Fruit fly (Drosophila melanogaster) whole organism, embryonic: Measurements from ENCODE around the gene CG34258.

ENCODE experiments used
- ATbp ChIP-seq: fragments of 200-800 bp; sonication (Bioruptor generic); optimal IDR thresholded peaks from 2 replicates; lab custom pipeline; 2017; ENCODE audit warnings: missing biosample characterization, mild to moderate bottlenecking, missing genetic modification characterization, missing genetic modification reagents
- Ada2b ChIP-seq: fragments of 200-800 bp; sonication (Bioruptor generic); IDR thresholded peaks from 2 replicates; pipeline ENCODE4 v1.3.6; 2022; ENCODE audit warnings: missing biosample characterization, missing genetic modification characterization
- Atf-2 ChIP-seq: fragments of 200-800 bp; sonication (Bioruptor generic); optimal IDR thresholded peaks from 2 replicates; lab custom pipeline; 2016; ENCODE audit warnings: missing biosample characterization, missing genetic modification characterization
- B-H1 ChIP-seq: fragments of 200-800 bp; sonication (Bioruptor generic); IDR thresholded peaks from 3 replicates; pipeline ENCODE4 v1.3.6; 2022; ENCODE audit warnings: missing biosample characterization, missing genetic modification characterization
- CG10147 ChIP-seq: fragments of 200-800 bp; sonication (Bioruptor generic); optimal IDR thresholded peaks from 2 replicates; lab custom pipeline; 2019; ENCODE audit warnings: missing biosample characterization, mild to moderate bottlenecking, missing genetic modification characterization, moderate library complexity
- CG10979 ChIP-seq: fragments of 200-800 bp; sonication (Bioruptor generic); optimal IDR thresholded peaks from 2 replicates; lab custom pipeline; 2018; ENCODE audit warnings: missing biosample characterization, mild to moderate bottlenecking, missing genetic modification characterization, moderate library complexity
- CG13296 ChIP-seq: fragments of 200-800 bp; sonication (Bioruptor generic); optimal IDR thresholded peaks from 3 replicates; lab custom pipeline; 2018; ENCODE audit warnings: missing biosample characterization, mild to moderate bottlenecking, missing genetic modification characterization
- CG14441 ChIP-seq: fragments of 200-800 bp; sonication (Bioruptor generic); IDR thresholded peaks from 2 replicates; pipeline ENCODE4 v1.3.6; 2022; ENCODE audit warnings: missing biosample characterization, missing genetic modification characterization
- CG15073 ChIP-seq: fragments of 200-800 bp; sonication (Bioruptor generic); optimal IDR thresholded peaks from 2 replicates; lab custom pipeline; 2016; ENCODE audit warnings: missing biosample characterization, missing genetic modification characterization
- CG16779 ChIP-seq: fragments of 200-800 bp; sonication (Bioruptor generic); IDR thresholded peaks from 2 replicates; pipeline ENCODE4 v1.3.6; 2022; ENCODE audit warnings: missing biosample characterization, missing genetic modification characterization
- CG2120 ChIP-seq: fragments of 200-800 bp; sonication (Bioruptor generic); optimal IDR thresholded peaks from 3 replicates; lab custom pipeline; 2016; ENCODE audit warnings: missing biosample characterization, missing genetic modification characterization
- CG4404 ChIP-seq: fragments of 200-800 bp; sonication (Bioruptor generic); IDR thresholded peaks from 2 replicates; pipeline ENCODE4 v1.3.6; 2022; ENCODE audit warnings: missing biosample characterization, missing genetic modification characterization
- CG6813 ChIP-seq: fragments of 200-800 bp; sonication (Bioruptor generic); optimal IDR thresholded peaks from 2 replicates; lab custom pipeline; 2017; ENCODE audit warnings: missing biosample characterization, missing genetic modification characterization, mild to moderate bottlenecking, moderate library complexity, missing genetic modification reagents
- CG7745 ChIP-seq: fragments of 200-800 bp; sonication (Bioruptor generic); optimal IDR thresholded peaks from 2 replicates; lab custom pipeline; 2018; ENCODE audit warnings: missing biosample characterization, mild to moderate bottlenecking, missing genetic modification characterization, moderate library complexity
- CG8281 ChIP-seq: fragments of 200-800 bp; sonication (Bioruptor generic); optimal IDR thresholded peaks from 2 replicates; lab custom pipeline; 2018; ENCODE audit warnings: missing biosample characterization, mild to moderate bottlenecking, missing genetic modification characterization, moderate library complexity
- CG8478 ChIP-seq: fragments of >200 bp; optimal IDR thresholded peaks from 2 replicates; lab custom pipeline; 2018
- CG8765 ChIP-seq: fragments of 200-800 bp; sonication (Bioruptor generic); IDR thresholded peaks from 2 replicates; pipeline ENCODE4 v1.3.6; 2022; ENCODE audit warnings: missing biosample characterization, missing genetic modification characterization
- CG9609 ChIP-seq: fragments of 200-800 bp; sonication (Bioruptor generic); optimal IDR thresholded peaks from 3 replicates; lab custom pipeline; 2016; ENCODE audit warnings: missing biosample characterization, missing genetic modification characterization
- CG9727 ChIP-seq: fragments of 200-800 bp; sonication (Bioruptor generic); optimal IDR thresholded peaks from 3 replicates; lab custom pipeline; 2017; ENCODE audit warnings: missing biosample characterization, mild to moderate bottlenecking, missing genetic modification characterization
- D ChIP-seq, 2 experiments: fragments of 200-800 bp in 1 of 2; fragments of >200 bp in 1 of 2; sonication (Bioruptor generic) in 1 of 2; optimal IDR thresholded peaks; 2 replicates in 1 of 2; 3 replicates in 1 of 2; lab custom pipeline; 2017; ENCODE audit warnings: mild to moderate bottlenecking in 1 of 2, missing biosample characterization in 1 of 2, missing genetic modification characterization in 1 of 2, missing genetic modification reagents in 1 of 2
- Dek ChIP-seq: fragments of 200-800 bp; sonication (Bioruptor generic); optimal IDR thresholded peaks from 3 replicates; lab custom pipeline; 2019; ENCODE audit warnings: missing biosample characterization, mild to moderate bottlenecking, missing genetic modification characterization, moderate library complexity
- Drgx ChIP-seq: fragments of 200-800 bp; sonication (Bioruptor generic); IDR thresholded peaks from 2 replicates; pipeline ENCODE4 v1.3.6; 2022; ENCODE audit warnings: missing biosample characterization, missing genetic modification characterization
- ERR ChIP-seq: fragments of 200-800 bp; sonication (Bioruptor generic); optimal IDR thresholded peaks from 2 replicates; lab custom pipeline; 2016; ENCODE audit warnings: missing biosample characterization, missing genetic modification characterization
- Jarid2 ChIP-seq: fragments of 200-800 bp; sonication (Bioruptor generic); optimal IDR thresholded peaks from 3 replicates; lab custom pipeline; 2017; ENCODE audit warnings: mild to moderate bottlenecking, missing biosample characterization, missing genetic modification reagents, missing genetic modification characterization
- Kr ChIP-seq: fragments of 200-800 bp; sonication (Bioruptor generic); optimal IDR thresholded peaks from 2 replicates; lab custom pipeline; 2017; ENCODE audit warnings: missing biosample characterization, mild to moderate bottlenecking, missing genetic modification characterization
- NFAT ChIP-seq: fragments of 200-800 bp; sonication (Bioruptor generic); IDR thresholded peaks from 2 replicates; pipeline ENCODE4 v1.3.6; 2022; ENCODE audit warnings: missing biosample characterization, missing genetic modification characterization
- Nf-YA ChIP-seq: fragments of 200-800 bp; sonication (Bioruptor generic); IDR thresholded peaks from 2 replicates; pipeline ENCODE4 v1.3.6; 2022; ENCODE audit warnings: missing biosample characterization, missing genetic modification characterization
- Sin3A ChIP-seq: fragments of >200 bp; optimal IDR thresholded peaks from 2 replicates; lab custom pipeline; 2018
- Stat92E ChIP-seq, 3 experiments: fragments of >200 bp in 2 of 3; fragments of 200-800 bp in 1 of 3; sonication (Bioruptor generic) in 1 of 3; optimal IDR thresholded peaks; 2 replicates each; lab custom pipeline; 2017 to 2019; ENCODE audit warnings: missing biosample characterization in 3 of 3, missing genetic modification characterization in 3 of 3, mild to moderate bottlenecking in 1 of 3, moderate library complexity in 1 of 3
- Xbp1 ChIP-seq: fragments of 200-800 bp; sonication (Bioruptor generic); optimal IDR thresholded peaks from 3 replicates; lab custom pipeline; 2016; ENCODE audit warnings: missing biosample characterization, mild to moderate bottlenecking, missing genetic modification characterization
- ac ChIP-seq: fragments of 200-800 bp; sonication (Bioruptor generic); optimal IDR thresholded peaks from 3 replicates; lab custom pipeline; 2017; ENCODE audit warnings: missing biosample characterization, mild to moderate bottlenecking, missing genetic modification characterization
- ap ChIP-seq: fragments of 200-800 bp; sonication (Bioruptor generic); IDR thresholded peaks from 2 replicates; pipeline ENCODE4 v1.3.6; 2022; ENCODE audit warnings: missing biosample characterization, missing genetic modification characterization
- caup ChIP-seq: fragments of 200-800 bp; sonication (Bioruptor generic); optimal IDR thresholded peaks from 3 replicates; lab custom pipeline; 2017; ENCODE audit warnings: missing biosample characterization, mild to moderate bottlenecking, missing genetic modification characterization, moderate library complexity; ENCODE audit not compliant: severe bottlenecking
- cg ChIP-seq: fragments of 200-800 bp; sonication (Bioruptor generic); optimal IDR thresholded peaks from 3 replicates; lab custom pipeline; 2019; ENCODE audit warnings: missing biosample characterization, mild to moderate bottlenecking, missing genetic modification characterization, moderate library complexity
- disco-r ChIP-seq: fragments of 200-800 bp; sonication (Bioruptor generic); optimal IDR thresholded peaks from 2 replicates; lab custom pipeline; 2016; ENCODE audit warnings: missing biosample characterization, missing genetic modification characterization
- eyg ChIP-seq: fragments of 200-800 bp; sonication (Bioruptor generic); optimal IDR thresholded peaks from 3 replicates; lab custom pipeline; 2016; ENCODE audit warnings: missing biosample characterization, missing genetic modification characterization
- fd102C ChIP-seq: fragments of 200-800 bp; sonication (Bioruptor generic); optimal IDR thresholded peaks from 2 replicates; lab custom pipeline; 2018; ENCODE audit warnings: missing biosample characterization, mild to moderate bottlenecking, missing genetic modification characterization, moderate library complexity
- grn ChIP-seq: fragments of 200-800 bp; sonication (Bioruptor generic); optimal IDR thresholded peaks from 3 replicates; lab custom pipeline; 2017; ENCODE audit warnings: missing biosample characterization, missing genetic modification characterization
- hth ChIP-seq: fragments of >200 bp; optimal IDR thresholded peaks from 2 replicates; lab custom pipeline; 2017; ENCODE audit warnings: inconsistent platforms
- mld ChIP-seq: fragments of 200-800 bp; sonication (Bioruptor generic); IDR thresholded peaks from 3 replicates; pipeline ENCODE4 v1.3.6; 2022; ENCODE audit warnings: missing biosample characterization, missing genetic modification characterization; ENCODE audit not compliant: partially characterized antibody
- nau ChIP-seq: fragments of 200-800 bp; sonication (Bioruptor generic); optimal IDR thresholded peaks from 3 replicates; lab custom pipeline; 2017; ENCODE audit warnings: missing biosample characterization, mild to moderate bottlenecking, missing genetic modification characterization, missing genetic modification reagents
- peb ChIP-seq: fragments of 200-800 bp; sonication (Bioruptor generic); IDR thresholded peaks from 2 replicates; pipeline ENCODE4 v1.3.6; 2022; ENCODE audit warnings: missing biosample characterization, missing genetic modification characterization
- prd ChIP-seq, 3 experiments: fragments of >200 bp in 2 of 3; fragments of 200-800 bp in 1 of 3; sonication (Bioruptor generic) in 1 of 3; optimal IDR thresholded peaks in 2 of 3; IDR thresholded peaks in 1 of 3; 2 replicates in 2 of 3; 3 replicates in 1 of 3; pipeline versions ENCODE4 v1.3.6 to Lab custom; 2017 to 2022; ENCODE audit warnings: missing biosample characterization in 1 of 3, missing genetic modification characterization in 1 of 3
- rib ChIP-seq: fragments of 200-800 bp; sonication (Bioruptor generic); IDR thresholded peaks from 2 replicates; pipeline ENCODE4 v1.3.6; 2022; ENCODE audit warnings: missing biosample characterization, missing genetic modification characterization
- tna ChIP-seq: fragments of 200-800 bp; sonication (Bioruptor generic); IDR thresholded peaks from 2 replicates; pipeline ENCODE4 v1.3.6; 2022; ENCODE audit warnings: missing biosample characterization, missing genetic modification characterization; ENCODE audit not compliant: partially characterized antibody
- trem ChIP-seq: fragments of 200-800 bp; optimal IDR thresholded peaks from 3 replicates; lab custom pipeline; 2019; ENCODE audit warnings: missing biosample characterization, mild to moderate bottlenecking, missing genetic modification characterization, moderate library complexity
- trh ChIP-seq: fragments of 200-800 bp; sonication (Bioruptor generic); optimal IDR thresholded peaks from 2 replicates; lab custom pipeline; 2016; ENCODE audit warnings: missing biosample characterization, missing genetic modification characterization
- twi ChIP-seq: fragments of 200-800 bp; optimal IDR thresholded peaks from 2 replicates; lab custom pipeline; 2019; ENCODE audit warnings: missing biosample characterization, mild to moderate bottlenecking, missing genetic modification characterization, moderate library complexity
- tx ChIP-seq: fragments of 200-800 bp; sonication (Bioruptor generic); optimal IDR thresholded peaks from 2 replicates; lab custom pipeline; 2016; ENCODE audit warnings: missing biosample characterization, missing genetic modification characterization
- zen2 ChIP-seq: fragments of 200-800 bp; sonication (Bioruptor generic); IDR thresholded peaks from 3 replicates; pipeline ENCODE4 v1.3.6; 2022; ENCODE audit warnings: missing biosample characterization, missing genetic modification characterization; ENCODE audit not compliant: partially characterized antibody
- zfh1 ChIP-seq: fragments of 200-800 bp; sonication (Bioruptor generic); IDR thresholded peaks from 3 replicates; pipeline ENCODE4 v1.3.6; 2022; ENCODE audit warnings: missing biosample characterization, missing genetic modification characterization

CG34258 gene

DNA sequence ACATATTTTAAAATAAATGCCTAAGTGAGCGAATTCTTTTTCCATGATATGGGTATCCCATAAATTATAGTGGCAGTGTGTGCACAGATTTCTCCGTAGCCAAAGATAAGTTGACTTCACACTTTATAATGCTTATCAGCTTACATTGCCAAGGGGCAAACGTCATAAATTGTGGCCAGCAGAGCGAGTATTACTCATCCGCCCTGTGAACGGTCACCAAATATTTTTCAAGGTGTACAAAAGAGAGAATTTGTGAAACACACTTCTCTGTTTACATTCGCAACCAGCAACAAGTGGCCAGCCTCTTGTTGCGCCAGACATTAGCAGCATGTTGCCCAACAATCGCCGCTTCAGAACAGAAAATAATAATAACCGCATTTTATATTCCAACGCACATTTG is 18.9 kb downstream of the CG34258 start (continued):
- 0 out of 2 replicates have a peak, but pooled peaks have one; percentile 16 for TF ChIP-seq Drgx (GFP tag; lab: Robert Waterston, UW)
- TF ChIP-seq CG8765 (GFP tag; lab: Robert Waterston, UW), result no peak
- no peak for TF ChIP-seq peb (GFP tag; lab: Robert Waterston, UW)
- no peak for TF ChIP-seq rib (GFP tag; lab: Robert Waterston, UW)
- no peak for TF ChIP-seq NFAT (GFP tag; lab: Robert Waterston, UW)
- TF ChIP-seq caup, result peak; percentile 68
- peak; percentile 64 for TF ChIP-seq CG13296 (GFP tag; lab: Kevin White, UChicago)
- no peak for TF ChIP-seq prd (optimal IDR thresholded peaks at IDR 0.05; lab: Kevin White, UChicago)
- no peak for TF ChIP-seq prd (GFP tag; IDR thresholded peaks at IDR 0.05; lab: Robert Waterston, UW)
- no peak for TF ChIP-seq trh
- TF ChIP-seq Jarid2 (GFP tag; lab: Kevin White, UChicago), result no peak
- TF ChIP-seq ATbp (GFP tag; lab: Kevin White, UChicago), result peak; percentile 66
- TF ChIP-seq CG10979 (tag; lab: Kevin White, UChicago), result no peak
- TF ChIP-seq zen2, result no peak
- TF ChIP-seq B-H1 (GFP tag; lab: Robert Waterston, UW), result no peak; the same call in 2 of the 3 replicates
- no peak for TF ChIP-seq fd102C (GFP tag; lab: Kevin White, UChicago)
- TF ChIP-seq Nf-YA, result peak; percentile 49; the same call in 1 of the 2 replicates
- TF ChIP-seq CG15073 (GFP tag; lab: Kevin White, UChicago), result no peak
- TF ChIP-seq CG14441 (GFP tag; lab: Robert Waterston, UW), result 0 out of 2 replicates have a peak, but pooled peaks have one; percentile 21
- TF ChIP-seq zfh1, result no peak
- TF ChIP-seq mld, result no peak
- no peak for TF ChIP-seq CG7745 (tag; lab: Kevin White, UChicago)
- TF ChIP-seq ac (GFP tag; lab: Kevin White, UChicago), result no peak
- no peak for TF ChIP-seq CG9727 (GFP tag; lab: Kevin White, UChicago)
- TF ChIP-seq CG8478 (lab: Kevin White, UChicago), result no peak
- TF ChIP-seq CG2120 (GFP tag; lab: Kevin White, UChicago), result peak; percentile 64
- no peak for TF ChIP-seq disco-r
- no peak for TF ChIP-seq ap
- TF ChIP-seq tna (GFP tag; lab: Robert Waterston, UW), result no peak
- no peak for TF ChIP-seq CG9609 (GFP tag; lab: Kevin White, UChicago)
- TF ChIP-seq eyg (GFP tag; lab: Kevin White, UChicago), result peak; percentile 0
- no peak for TF ChIP-seq Ada2b (GFP tag; lab: Robert Waterston, UW)
- TF ChIP-seq Xbp1 (GFP tag; lab: Kevin White, UChicago), result no peak
- TF ChIP-seq CG10147 (GFP tag; lab: Kevin White, UChicago), result no peak
- TF ChIP-seq grn (GFP tag; lab: Kevin White, UChicago), result peak; percentile 40
- TF ChIP-seq twi (tag; lab: Kevin White, UChicago), result no peak
- TF ChIP-seq CG8281, result peak; percentile 25
- peak; percentile 56 for TF ChIP-seq CG6813 (GFP tag; lab: Kevin White, UChicago)
- no peak for TF ChIP-seq tx (GFP tag; lab: Kevin White, UChicago)
- TF ChIP-seq cg (GFP tag; lab: Kevin White, UChicago), result no peak
- TF ChIP-seq D (optimal IDR thresholded peaks at IDR 0.05; lab: Kevin White, UChicago), result no peak
- TF ChIP-seq D (GFP tag; optimal IDR thresholded peaks at IDR 0.05; lab: Kevin White, UChicago), result no peak
- no peak for TF ChIP-seq Dek (tag; lab: Kevin White, UChicago)
- TF ChIP-seq nau, result peak; percentile 55
- TF ChIP-seq Kr (GFP tag; lab: Kevin White, UChicago), result no peak
- TF ChIP-seq hth (lab: Kevin White, UChicago), result no peak
- TF ChIP-seq ERR (GFP tag; lab: Kevin White, UChicago), result no peak
- TF ChIP-seq trem (tag; lab: Kevin White, UChicago), result no peak
- no peak for TF ChIP-seq Sin3A (lab: Kevin White, UChicago)
- TF ChIP-seq CG4404 (GFP tag; lab: Robert Waterston, UW), result no peak
- no peak for TF ChIP-seq Atf-2
- no peak for TF ChIP-seq Stat92E (GFP tag; optimal IDR thresholded peaks at IDR 0.05; lab: Kevin White, UChicago)
- no peak for TF ChIP-seq CG16779 (GFP tag; lab: Robert Waterston, UW)
